Worm (Caenorhabditis elegans): ENCODE data around the gene cyp-25A4.

cyp-25A4 gene

DNA sequence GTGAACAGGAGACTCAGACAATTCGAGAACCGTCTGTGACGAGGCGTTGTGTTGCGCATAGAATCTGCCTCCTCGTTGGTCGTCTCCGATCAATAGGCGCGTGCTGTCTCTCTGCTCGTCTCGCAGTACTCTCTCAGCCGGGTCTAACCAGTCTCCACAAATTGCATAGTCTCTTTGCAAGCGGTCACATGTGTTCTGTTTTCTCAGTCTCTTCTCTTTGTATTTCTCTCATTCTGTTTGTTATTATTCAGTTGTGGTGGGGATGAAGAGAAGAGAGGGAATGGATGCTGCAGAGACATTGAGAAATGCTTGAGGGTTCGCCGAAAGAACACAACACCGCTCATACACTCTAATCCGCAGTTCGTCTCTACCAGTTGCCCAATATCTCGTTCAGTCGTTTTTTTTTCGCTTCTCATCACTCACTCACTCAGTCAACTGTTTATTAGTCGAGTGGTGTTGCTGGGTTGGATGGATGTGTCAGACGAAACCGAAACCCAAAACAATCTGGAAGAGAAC, 50.4 kb downstream of the cyp-25A4 start:
- no peak for TF ChIP-seq Y75B8A.6 (GFP tag; IDR thresholded peaks at IDR 0.05)
- no peak for TF ChIP-seq mxl-2 (GFP tag; conservative IDR thresholded peaks at IDR 0.05)
- TF ChIP-seq unc-130 (GFP tag; optimal IDR thresholded peaks at IDR 0.05), result peak; percentile 49
- no peak for TF ChIP-seq daf-12 (tag; optimal IDR thresholded peaks at IDR 0.05)
- TF ChIP-seq ztf-7 (tag; optimal IDR thresholded peaks at IDR 0.05), result peak; percentile 81
- peak; percentile 95 for TF ChIP-seq nhr-28 (tag; optimal IDR thresholded peaks at IDR 0.05)
- TF ChIP-seq hif-1 (tag; optimal IDR thresholded peaks at IDR 0.05), result peak; percentile 61 to 91
- peak; percentile 91 for TF ChIP-seq dmd-6 (GFP tag; IDR thresholded peaks at IDR 0.05)
- no peak for TF ChIP-seq nhr-76 (tag; optimal IDR thresholded peaks at IDR 0.05)
- TF ChIP-seq ZK546.5 (tag; optimal IDR thresholded peaks at IDR 0.05), result no peak
- peak; percentile 97 for TF ChIP-seq fkh-10 (GFP tag; optimal IDR thresholded peaks at IDR 0.05)
- TF ChIP-seq nhr-237 (tag; optimal IDR thresholded peaks at IDR 0.05), result no peak
- TF ChIP-seq nhr-42 (GFP tag; IDR thresholded peaks at IDR 0.05), result peak; percentile 90
- TF ChIP-seq duxl-1 (tag; optimal IDR thresholded peaks at IDR 0.05; ENCODE audit: poor library complexity), result peak; percentile 64
- TF ChIP-seq daf-16 (GFP tag; optimal IDR thresholded peaks at IDR 0.05), result peak; percentile 2 to 97
- peak; percentile 98 for TF ChIP-seq daf-16 (tag; optimal IDR thresholded peaks at IDR 0.05)
- TF ChIP-seq lin-29 (GFP tag; IDR thresholded peaks at IDR 0.05), result 0 out of 2 replicates have a peak, but pooled peaks have one; percentile 30
- TF ChIP-seq lim-7 (GFP tag; IDR thresholded peaks at IDR 0.05), result 0 out of 2 replicates have a peak, but pooled peaks have one; percentile 12
- peak; percentile 90 to 95 for TF ChIP-seq lsy-2 (tag; optimal IDR thresholded peaks at IDR 0.05)
- peak; percentile 90 for TF ChIP-seq ceh-28 (tag; optimal IDR thresholded peaks at IDR 0.05)
- 0 out of 2 replicates have a peak, but pooled peaks have one; percentile 60 for TF ChIP-seq daf-19 (GFP tag; conservative IDR thresholded peaks at IDR 0.05)
- no peak for TF ChIP-seq Y105C5A.15 (GFP tag; IDR thresholded peaks at IDR 0.05)
- TF ChIP-seq nhr-41 (GFP tag; IDR thresholded peaks at IDR 0.05), result no peak
- peak; percentile 89 for TF ChIP-seq ceh-20 (GFP tag; IDR thresholded peaks at IDR 0.05)
- no peak for TF ChIP-seq ceh-44 (GFP tag; IDR thresholded peaks at IDR 0.05)
- TF ChIP-seq lin-38 (GFP tag; IDR thresholded peaks at IDR 0.05), result peak; percentile 71
- no peak for TF ChIP-seq attf-4 (tag; optimal IDR thresholded peaks at IDR 0.05)
- peak; percentile 91 for TF ChIP-seq tra-1 (GFP tag; IDR thresholded peaks at IDR 0.05)
- TF ChIP-seq mep-1 (tag; optimal IDR thresholded peaks at IDR 0.05), result peak; percentile 97
- TF ChIP-seq tag-97 (GFP tag; IDR thresholded peaks at IDR 0.05), result no peak
- peak; percentile 37 for TF ChIP-seq egl-27 (tag; optimal IDR thresholded peaks at IDR 0.05)
- TF ChIP-seq lin-39 (tag; optimal IDR thresholded peaks at IDR 0.05), result no peak
- TF ChIP-seq madf-5 (GFP tag; IDR thresholded peaks at IDR 0.05), result no peak
- TF ChIP-seq R02D3.7 (tag; optimal IDR thresholded peaks at IDR 0.05), result no peak
- TF ChIP-seq zfp-2 (tag; optimal IDR thresholded peaks at IDR 0.05), result peak; percentile 73
- TF ChIP-seq zag-1 (tag; optimal IDR thresholded peaks at IDR 0.05), result peak; percentile 86
- TF ChIP-seq F26F4.8 (GFP tag; conservative IDR thresholded peaks at IDR 0.05), result no peak
- peak; percentile 94 for TF ChIP-seq nhr-6 (tag; optimal IDR thresholded peaks at IDR 0.05)
- TF ChIP-seq T20F7.1 (GFP tag; optimal IDR thresholded peaks at IDR 0.05), result peak; percentile 73
- TF ChIP-seq zfp-3 (GFP tag; conservative IDR thresholded peaks at IDR 0.05), result peak; percentile 74; the same call in 1 of the 2 replicates
- no peak for TF ChIP-seq lin-15B (tag; optimal IDR thresholded peaks at IDR 0.05)
- no peak for TF ChIP-seq pqm-1 (tag; optimal IDR thresholded peaks at IDR 0.05)
- TF ChIP-seq F37D6.2 (tag; optimal IDR thresholded peaks at IDR 0.05), result peak; percentile 89
- peak; percentile 97 for TF ChIP-seq rbr-2 (tag; optimal IDR thresholded peaks at IDR 0.05)
- peak; percentile 50 for TF ChIP-seq ceh-32 (tag; optimal IDR thresholded peaks at IDR 0.05; ENCODE audit: poor library complexity)
- peak; percentile 97 for TF ChIP-seq nhr-11 (tag; optimal IDR thresholded peaks at IDR 0.05)
- peak; percentile 36 for TF ChIP-seq lin-1 (GFP tag; IDR thresholded peaks at IDR 0.05)
- TF ChIP-seq Y5F2A.4 (GFP tag; optimal IDR thresholded peaks at IDR 0.05), result peak; percentile 3
- peak; percentile 19 for TF ChIP-seq gei-8 (GFP tag; optimal IDR thresholded peaks at IDR 0.05)
- TF ChIP-seq mdt-29 (GFP tag; IDR thresholded peaks at IDR 0.05), result peak; percentile 86
- TF ChIP-seq T26A8.4 (GFP tag; IDR thresholded peaks at IDR 0.05), result peak; percentile 93
- TF ChIP-seq nhr-10 (tag; optimal IDR thresholded peaks at IDR 0.05), result peak; percentile 96
